Fruit fly (Drosophila melanogaster) Kc167 (cell line): ENCODE data around the gene CtsB.

ENCODE experiments used
- Sin3A ChIP-seq: fragments of >200 bp; optimal IDR thresholded peaks from 2 replicates; lab custom pipeline; 2018; ENCODE audit warnings: missing external identifiers
- h ChIP-seq: fragments of >200 bp; optimal IDR thresholded peaks from 3 replicates; lab custom pipeline; 2018; ENCODE audit warnings: missing external identifiers
- psq ChIP-seq: fragments of >200 bp; optimal IDR thresholded peaks from 2 replicates; lab custom pipeline; 2017; ENCODE audit warnings: missing external identifiers

DNA sequence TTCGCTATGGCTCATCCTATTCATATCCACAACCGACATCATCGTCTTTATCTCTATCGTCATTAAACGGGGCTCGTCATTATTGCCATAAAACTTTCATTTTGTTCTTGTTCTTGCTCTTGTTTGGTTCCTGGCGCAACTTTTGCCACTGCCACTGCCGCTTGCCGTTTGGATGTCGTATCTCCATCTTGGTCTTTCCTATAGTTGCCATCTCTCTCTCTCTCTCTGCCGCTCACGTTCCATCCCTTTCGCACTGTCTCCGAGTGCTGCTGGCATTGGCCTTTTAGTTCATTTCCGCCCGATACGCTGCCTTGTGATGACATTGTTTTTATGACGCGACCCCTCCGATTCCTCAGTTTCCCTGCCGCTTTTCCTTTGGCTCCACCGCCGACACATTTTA is 10.5 kb upstream of the CtsB start:
- no peak for TF ChIP-seq Sin3A (lab: Kevin White, UChicago)
- TF ChIP-seq h (lab: Kevin White, UChicago), result no peak
- no peak for TF ChIP-seq psq
